Worm (Caenorhabditis elegans) whole organism, L2 larva: Measurements from ENCODE around the gene srg-56.

Experiments used
- C34F6.9 ChIP-seq: fragments of 150-350 bp; optimal IDR thresholded peaks from 2 replicates; lab custom pipeline; 2014; ENCODE audit warnings: missing biosample characterization, missing genetic modification characterization
- F13H6.1 ChIP-seq: sonication (generic microtip); optimal IDR thresholded peaks from 2 replicates; lab custom pipeline; 2016; ENCODE audit warnings: missing genetic modification characterization, missing compliant biosample characterization
- Y55F3AM.14 ChIP-seq: fragments of 200-800 bp; sonication (Bioruptor generic); optimal IDR thresholded peaks from 2 replicates; lab custom pipeline; 2018; ENCODE audit warnings: mild to moderate bottlenecking, missing genetic modification characterization, missing compliant biosample characterization
- alr-1 ChIP-seq: fragments of 150-350 bp; optimal IDR thresholded peaks from 2 replicates; lab custom pipeline; 2014; ENCODE audit warnings: missing biosample characterization, missing genetic modification characterization
- ama-1 ChIP-seq: fragments of 150-350 bp; optimal IDR thresholded peaks from 2 replicates; lab custom pipeline; 2018; ENCODE audit warnings: inconsistent platforms
- blmp-1 ChIP-seq: sonication (generic microtip); optimal IDR thresholded peaks from 2 replicates; lab custom pipeline; 2017; ENCODE audit warnings: missing genetic modification characterization, mild to moderate bottlenecking, missing compliant biosample characterization, antibody characterized with exemption, moderate library complexity; ENCODE audit not compliant: insufficient read depth
- ceh-16 ChIP-seq: fragments of 150-350 bp; optimal IDR thresholded peaks from 2 replicates; lab custom pipeline; 2014; ENCODE audit warnings: missing biosample characterization, missing genetic modification characterization
- ceh-82 ChIP-seq: fragments of 150-350 bp; optimal IDR thresholded peaks from 2 replicates; lab custom pipeline; 2014; ENCODE audit warnings: missing biosample characterization, missing genetic modification characterization
- crh-2 ChIP-seq: sonication (generic microtip); optimal IDR thresholded peaks from 2 replicates; lab custom pipeline; 2017; ENCODE audit warnings: missing biosample characterization, missing genetic modification characterization
- dmd-4 ChIP-seq: sonication (generic microtip); optimal IDR thresholded peaks from 2 replicates; lab custom pipeline; 2017; ENCODE audit warnings: missing biosample characterization, missing genetic modification characterization
- egl-27 ChIP-seq: sonication (generic microtip); optimal IDR thresholded peaks from 3 replicates; lab custom pipeline; 2017; ENCODE audit warnings: missing biosample characterization, missing genetic modification reagents, missing genetic modification characterization
- elt-1 ChIP-seq: fragments of 150-350 bp; optimal IDR thresholded peaks from 2 replicates; lab custom pipeline; 2014; ENCODE audit warnings: missing biosample characterization, missing genetic modification characterization
- elt-3 ChIP-seq: sonication (generic microtip); optimal IDR thresholded peaks from 2 replicates; lab custom pipeline; 2017; ENCODE audit warnings: missing biosample characterization, missing genetic modification characterization
- fos-1 ChIP-seq: fragments of 150-350 bp; optimal IDR thresholded peaks from 2 replicates; lab custom pipeline; 2014; ENCODE audit warnings: missing biosample characterization, missing genetic modification characterization
- gmeb-1 ChIP-seq: fragments of 150-350 bp; optimal IDR thresholded peaks from 2 replicates; lab custom pipeline; 2014; ENCODE audit warnings: missing biosample characterization, missing genetic modification characterization
- lin-13 ChIP-seq: fragments of 150-350 bp; optimal IDR thresholded peaks from 2 replicates; lab custom pipeline; 2014; ENCODE audit warnings: missing biosample characterization, missing genetic modification reagents, missing genetic modification characterization
- lin-39 ChIP-seq: fragments of 150-350 bp; optimal IDR thresholded peaks from 2 replicates; lab custom pipeline; 2014; ENCODE audit warnings: missing biosample characterization, missing genetic modification reagents, missing genetic modification characterization
- mab-5 ChIP-seq: fragments of 150-350 bp; optimal IDR thresholded peaks from 2 replicates; lab custom pipeline; 2014; ENCODE audit warnings: missing biosample characterization, missing genetic modification characterization
- mbf-1 ChIP-seq: sonication (generic microtip); optimal IDR thresholded peaks from 2 replicates; lab custom pipeline; 2017; ENCODE audit warnings: missing biosample characterization, missing genetic modification characterization
- mdl-1 ChIP-seq, 2 experiments: fragments of 150-350 bp in 1 of 2; sonication (generic microtip) in 1 of 2; optimal IDR thresholded peaks; 2 replicates each; lab custom pipeline; 2017; ENCODE audit warnings: missing biosample characterization in 2 of 2, missing genetic modification characterization in 2 of 2
- nhr-10 ChIP-seq: sonication (generic microtip); optimal IDR thresholded peaks from 2 replicates; lab custom pipeline; 2017; ENCODE audit warnings: missing biosample characterization, missing genetic modification characterization
- nhr-11 ChIP-seq: fragments of 150-350 bp; optimal IDR thresholded peaks from 2 replicates; lab custom pipeline; 2014; ENCODE audit warnings: missing biosample characterization, missing genetic modification characterization
- nhr-12 ChIP-seq: fragments of 150-350 bp; optimal IDR thresholded peaks from 2 replicates; lab custom pipeline; 2014; ENCODE audit warnings: missing biosample characterization, missing genetic modification characterization
- nhr-129 ChIP-seq: fragments of 150-350 bp; optimal IDR thresholded peaks from 2 replicates; lab custom pipeline; 2014; ENCODE audit warnings: missing biosample characterization, missing genetic modification characterization
- nhr-21 ChIP-seq: fragments of 150-350 bp; optimal IDR thresholded peaks from 2 replicates; lab custom pipeline; 2014; ENCODE audit warnings: missing biosample characterization, missing genetic modification characterization
- nhr-237 ChIP-seq: fragments of 150-350 bp; optimal IDR thresholded peaks from 2 replicates; lab custom pipeline; 2014; ENCODE audit warnings: missing biosample characterization, missing genetic modification characterization
- nhr-77 ChIP-seq: fragments of 150-350 bp; optimal IDR thresholded peaks from 2 replicates; lab custom pipeline; 2014; ENCODE audit warnings: missing biosample characterization, missing genetic modification characterization
- peb-1 ChIP-seq: fragments of 150-350 bp; optimal IDR thresholded peaks from 2 replicates; lab custom pipeline; 2014; ENCODE audit warnings: missing biosample characterization, missing genetic modification characterization
- sem-4 ChIP-seq: fragments of 150-350 bp; optimal IDR thresholded peaks from 2 replicates; lab custom pipeline; 2014; ENCODE audit warnings: missing biosample characterization, missing genetic modification reagents, missing genetic modification characterization
- skn-1 ChIP-seq: sonication (generic microtip); optimal IDR thresholded peaks from 2 replicates; lab custom pipeline; 2017; ENCODE audit warnings: missing biosample characterization, missing genetic modification characterization
- sma-9 ChIP-seq, 2 experiments: fragments of 150-350 bp in 1 of 2; sonication (generic microtip) in 1 of 2; optimal IDR thresholded peaks; 2 replicates each; lab custom pipeline; 2014 to 2016; ENCODE audit warnings: missing genetic modification characterization in 2 of 2, mild to moderate bottlenecking in 1 of 2, missing biosample characterization in 1 of 2, missing compliant biosample characterization in 1 of 2, missing genetic modification reagents in 1 of 2, moderate library complexity in 1 of 2
- snpc-4 ChIP-seq: fragments of 150-350 bp; optimal IDR thresholded peaks from 2 replicates; lab custom pipeline; 2014; ENCODE audit warnings: missing biosample characterization, missing genetic modification characterization
- unc-39 ChIP-seq: fragments of 150-350 bp; optimal IDR thresholded peaks from 2 replicates; lab custom pipeline; 2014; ENCODE audit warnings: missing biosample characterization, missing genetic modification characterization
- unc-62 ChIP-seq: fragments of 150-350 bp; optimal IDR thresholded peaks from 2 replicates; lab custom pipeline; 2014; ENCODE audit warnings: missing biosample characterization, missing genetic modification reagents, missing genetic modification characterization
- zag-1 ChIP-seq: fragments of 150-350 bp; optimal IDR thresholded peaks from 2 replicates; lab custom pipeline; 2014; ENCODE audit warnings: missing biosample characterization, missing genetic modification characterization
- ztf-1 ChIP-seq: fragments of 200-800 bp; sonication (Bioruptor generic); conservative IDR thresholded peaks from 2 replicates; pipeline ENCODE4 v1.3.6; 2022; ENCODE audit warnings: missing genetic modification characterization, missing compliant biosample characterization
- ztf-4 ChIP-seq: fragments of 150-350 bp; optimal IDR thresholded peaks from 2 replicates; lab custom pipeline; 2014; ENCODE audit warnings: missing biosample characterization, missing genetic modification characterization

Gene srg-56

ce11 chrV:2734360-2734759 lies 3.7 kb downstream of the srg-56 start, which contains the start of gene srg-57:
Gene srg-57, minus strand, starts transcription at chrV:2734460.
- TF ChIP-seq skn-1 (tag; lab: Kevin White, UChicago) (no peak), blmp-1 (tag; lab: Kevin White, UChicago) (no peak), nhr-11 (tag; lab: Kevin White, UChicago) (no peak), nhr-77 (tag; lab: Kevin White, UChicago) (no peak), lin-13 (GFP tag; lab: Kevin White, UChicago) (no peak), F13H6.1 (tag; lab: Kevin White, UChicago) (no peak), gmeb-1 (no peak), nhr-21 (tag; lab: Kevin White, UChicago) (no peak), sma-9 (GFP tag; optimal IDR thresholded peaks at IDR 0.05; lab: Kevin White, UChicago) (no peak), sma-9 (tag; optimal IDR thresholded peaks at IDR 0.05; lab: Kevin White, UChicago) (no peak), nhr-129 (tag; lab: Kevin White, UChicago) (no peak), mbf-1 (tag; lab: Kevin White, UChicago) (no peak), nhr-237 (tag; lab: Kevin White, UChicago) (no peak), crh-2 (tag; lab: Kevin White, UChicago) (no peak), ama-1 (no peak), alr-1 (tag; lab: Kevin White, UChicago) (no peak)

- TF ChIP-seq F13H6.1 (tag; lab: Kevin White, UChicago) = peak; percentile 57
- no peak for TF ChIP-seq nhr-129 (tag; lab: Kevin White, UChicago)
Observed at ce11 chrV:2730784-2731480, 7.1 kb downstream of the srg-56 start, which contains the start of gene dod-3. Gene dod-3, minus strand, starts transcription at chrV:2731098.

DNA sequence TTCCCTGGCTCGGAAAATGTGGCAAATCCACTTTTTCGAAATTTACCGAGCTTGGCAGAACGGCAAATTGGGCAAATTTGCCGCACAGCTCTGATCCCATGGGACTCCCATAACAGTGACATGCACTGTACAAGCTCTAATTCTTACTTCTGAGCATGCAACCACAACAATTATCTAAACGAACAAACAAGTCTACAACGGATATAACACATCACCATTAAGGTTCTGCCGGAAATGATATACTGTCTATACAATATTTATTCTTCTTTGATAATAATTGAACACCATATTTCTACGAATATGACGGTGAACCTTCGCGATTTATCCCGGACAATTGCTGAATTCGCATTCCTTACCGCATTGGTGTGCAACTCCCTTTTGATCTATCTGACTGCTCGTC lies 9.8 kb downstream of the srg-56 start, which contains the start of gene str-33:
TSS of gene str-33 (plus strand) at position 301 of the 400 bp plus-strand sequence.
- no peak for TF ChIP-seq snpc-4 (tag; lab: Kevin White, UChicago)
- no peak for TF ChIP-seq skn-1 (tag; lab: Kevin White, UChicago)
- TF ChIP-seq nhr-10 (tag; lab: Kevin White, UChicago) = no peak
- no peak for TF ChIP-seq egl-27
- TF ChIP-seq C34F6.9 (tag; lab: Kevin White, UChicago) = no peak
- TF ChIP-seq alr-1 (tag; lab: Kevin White, UChicago) = no peak
- no peak for TF ChIP-seq nhr-129 (tag; lab: Kevin White, UChicago)
- no peak for TF ChIP-seq sma-9 (GFP tag; optimal IDR thresholded peaks at IDR 0.05; lab: Kevin White, UChicago)
- TF ChIP-seq sma-9 (tag; optimal IDR thresholded peaks at IDR 0.05; lab: Kevin White, UChicago) = no peak
- TF ChIP-seq F13H6.1 (tag; lab: Kevin White, UChicago) = no peak
- TF ChIP-seq ceh-82 (tag; lab: Kevin White, UChicago) = no peak
- no peak for TF ChIP-seq zag-1 (tag; lab: Kevin White, UChicago)
- no peak for TF ChIP-seq unc-62 (GFP tag; lab: Kevin White, UChicago)
- no peak for TF ChIP-seq dmd-4 (tag; lab: Kevin White, UChicago)
- TF ChIP-seq, all 48 proteins: peak for 0

DNA sequence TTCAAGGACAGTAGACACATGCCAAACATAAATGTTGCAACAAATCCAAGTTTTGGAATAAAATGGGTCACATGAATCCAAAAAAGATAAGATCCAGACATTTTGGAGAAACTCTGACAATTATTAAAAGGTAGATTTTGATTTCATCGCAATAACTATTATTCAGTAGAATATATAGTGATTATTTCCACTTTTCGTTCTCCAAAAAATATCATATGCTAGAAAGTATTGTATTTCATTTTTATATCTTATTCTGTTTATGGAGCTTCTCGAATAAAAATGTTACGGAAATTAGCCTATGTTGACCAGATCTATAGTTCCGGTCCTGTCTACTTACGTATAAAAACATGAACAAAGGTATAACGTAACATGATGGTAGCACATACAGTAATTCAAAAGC lies 11.0 kb downstream of the srg-56 start, which contains the start of gene str-13:
TSS of gene str-13 (minus strand) at position 101 of the 400 bp plus-strand sequence.
- TF ChIP-seq unc-39 (tag; lab: Kevin White, UChicago) (no peak), alr-1 (tag; lab: Kevin White, UChicago) (no peak), lin-13 (GFP tag; lab: Kevin White, UChicago) (no peak), mab-5 (tag; lab: Kevin White, UChicago) (no peak), nhr-10 (tag; lab: Kevin White, UChicago) (no peak), ama-1 (no peak), ceh-16 (tag; lab: Kevin White, UChicago) (no peak), zag-1 (tag; lab: Kevin White, UChicago) (no peak), ceh-82 (tag; lab: Kevin White, UChicago) (no peak), sem-4 (tag; lab: Kevin White, UChicago) (no peak), skn-1 (tag; lab: Kevin White, UChicago) (no peak), peb-1 (tag; lab: Kevin White, UChicago) (no peak), ztf-1 (GFP tag; lab: Robert Waterston, UW) (no peak), unc-62 (GFP tag; lab: Kevin White, UChicago) (no peak), elt-1 (tag; lab: Kevin White, UChicago) (no peak), fos-1 (tag; lab: Kevin White, UChicago) (no peak)

DNA sequence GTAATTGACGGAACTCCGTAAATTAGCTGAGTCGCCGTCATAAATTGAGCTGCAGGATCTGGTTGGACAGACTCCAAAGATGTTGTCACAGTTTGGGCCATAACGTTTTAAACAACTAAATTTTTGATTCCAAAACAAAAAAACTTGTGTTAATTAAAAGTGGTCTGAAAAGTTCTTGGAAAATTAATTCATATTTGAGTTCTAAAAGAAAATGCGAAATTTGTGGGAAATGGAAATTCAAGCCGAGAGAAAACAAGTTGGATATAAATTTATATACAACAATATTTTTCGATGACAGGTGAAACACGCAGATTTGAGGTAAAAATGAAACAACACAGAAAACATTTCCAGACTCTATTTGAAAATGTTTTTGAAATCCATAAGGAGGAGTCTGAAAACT lies 12.8 kb downstream of the srg-56 start, which contains the start of gene srg-59:
TSS of gene srg-59 (minus strand) at position 101 of the 400 bp plus-strand sequence.
- TF ChIP-seq nhr-12 (tag; lab: Kevin White, UChicago) (no peak), elt-3 (tag; lab: Kevin White, UChicago) (no peak), ztf-4 (no peak), nhr-129 (tag; lab: Kevin White, UChicago) (no peak), Y55F3AM.14 (GFP tag; lab: Kevin White, UChicago) (no peak), lin-39 (tag; lab: Kevin White, UChicago) (no peak), mdl-1 (tag; optimal IDR thresholded peaks at IDR 0.05; lab: Kevin White, UChicago) (no peak)
